Fruit fly (Drosophila melanogaster): Measurements from ENCODE around the gene CG8360.
A peak's percentile ranks its signal among the peaks of the same experiment; 100 is the strongest.

DNA sequence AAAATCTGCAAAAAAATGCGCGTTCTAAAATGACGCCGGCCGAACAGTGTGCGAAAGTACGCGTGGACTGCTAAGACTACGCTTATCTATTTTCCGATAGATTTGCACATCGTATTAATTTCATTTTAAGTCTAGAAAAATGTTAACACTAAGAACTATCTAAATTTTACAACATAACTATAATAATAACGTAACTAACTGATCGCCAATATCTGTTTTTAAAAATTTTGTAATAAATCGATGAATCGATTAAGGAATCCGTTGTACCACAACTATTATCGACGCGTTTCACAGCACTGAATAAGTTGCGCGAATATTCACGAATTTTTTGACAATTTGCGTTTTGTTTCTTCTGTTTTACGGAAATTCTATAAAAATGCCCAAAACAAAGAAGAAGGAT, 1.7 kb upstream of the CG8360 start, which contains the start of gene Ssb-c31a:
- no peak for TF ChIP-seq CG11723 (GFP tag; optimal IDR thresholded peaks at IDR 0.05)
- TF ChIP-seq dmrt11E (tag; optimal IDR thresholded peaks at IDR 0.05) = peak; percentile 42
- no peak for TF ChIP-seq CG11696 (GFP tag; IDR thresholded peaks at IDR 0.05)
